ENCODE assay signal across 1 fruit fly cellular context in genomic region chr3L:6975875-6976274, dm6.
TF ChIP-seq lines count a peak whose summit lies in the region.

No protein-coding gene starts in this region.

TF ChIP-seq in whole organism, embryonic, 481 proteins besides CTCF, POLR2A, EP300 and RAD21 (continued from another document):
- TF ChIP-seq fd96Cb (tag; optimal IDR thresholded peaks at IDR 0.05; lab: Kevin White, UChicago): no peak
- TF ChIP-seq Sox100B (GFP tag; optimal IDR thresholded peaks at IDR 0.05; lab: Kevin White, UChicago): no peak
- peak; percentile 73; the same call in 1 of the 2 replicates for TF ChIP-seq Awh (GFP tag; IDR thresholded peaks at IDR 0.05; lab: Robert Waterston, UW)
- peak; percentile 96 for TF ChIP-seq CG17802 (tag; optimal IDR thresholded peaks at IDR 0.05; lab: Kevin White, UChicago)
- TF ChIP-seq pfk (GFP tag; optimal IDR thresholded peaks at IDR 0.05; lab: Kevin White, UChicago): no peak
- TF ChIP-seq CG18262 (tag; optimal IDR thresholded peaks at IDR 0.05; lab: Kevin White, UChicago): no peak
- no peak for TF ChIP-seq H15 (GFP tag; IDR thresholded peaks at IDR 0.05; lab: Robert Waterston, UW)
- TF ChIP-seq CG14965 (GFP tag; optimal IDR thresholded peaks at IDR 0.05; lab: Kevin White, UChicago; ENCODE audit: borderline replicate concordance): no peak
- 0 out of 3 replicates have a peak, but pooled peaks have one; percentile 28 for TF ChIP-seq Mrtf (GFP tag; IDR thresholded peaks at IDR 0.05; lab: Robert Waterston, UW)
- no peak for TF ChIP-seq C15 (GFP tag; IDR thresholded peaks at IDR 0.05; lab: Robert Waterston, UW)
- TF ChIP-seq pan (optimal IDR thresholded peaks at IDR 0.05; lab: Kevin White, UChicago): no peak
- TF ChIP-seq pan (GFP tag; optimal IDR thresholded peaks at IDR 0.05 in 1 of 2, IDR thresholded peaks at IDR 0.05 in 1 of 2): peak in 1 of 2 experiments; percentile 31
- no peak for TF ChIP-seq gcm2 (GFP tag; optimal IDR thresholded peaks at IDR 0.05; lab: Kevin White, UChicago)
- peak in 1 of 2 experiments; percentile 88 for TF ChIP-seq Pdp1 (GFP tag; optimal IDR thresholded peaks at IDR 0.05; lab: Kevin White, UChicago)
